Worm (Caenorhabditis elegans) whole organism, young adult: ENCODE results near the gene arl-5.

Experiments used
- D2030.7 ChIP-seq: fragments of 200-800 bp; sonication (Bioruptor generic); IDR thresholded peaks from 2 replicates; pipeline ENCODE4 v1.3.6; 2022; ENCODE audit warnings: missing genetic modification reagents, missing genetic modification characterization, missing compliant biosample characterization
- F10E7.11 ChIP-seq: sonication (generic microtip); optimal IDR thresholded peaks from 2 replicates; lab custom pipeline; 2017; ENCODE audit warnings: mild to moderate bottlenecking, missing genetic modification characterization, moderate library complexity, missing compliant biosample characterization
- F52B5.7 ChIP-seq: sonication (generic microtip); optimal IDR thresholded peaks from 2 replicates; lab custom pipeline; 2016; ENCODE audit warnings: mild to moderate bottlenecking, missing genetic modification characterization, missing compliant biosample characterization
- T26A5.8 ChIP-seq: sonication (generic microtip); optimal IDR thresholded peaks from 2 replicates; lab custom pipeline; 2016; ENCODE audit warnings: missing genetic modification characterization, missing compliant biosample characterization
- Y56A3A.18 ChIP-seq: fragments of 200-800 bp; sonication (Bioruptor generic); IDR thresholded peaks from 2 replicates; pipeline ENCODE4 v1.3.6; 2022; ENCODE audit warnings: missing genetic modification reagents, missing genetic modification characterization, missing compliant biosample characterization
- ama-1 ChIP-seq, 3 experiments: fragments of 150-350 bp in 1 of 3; sonication (generic microtip) in 2 of 3; optimal IDR thresholded peaks; 2 replicates each; lab custom pipeline; 2014 to 2018; ENCODE audit warnings: missing biosample characterization in 2 of 3, missing genetic modification characterization in 2 of 3, missing genetic modification reagents in 2 of 3
- hlh-12 ChIP-seq: sonication (generic microtip); optimal IDR thresholded peaks from 2 replicates; lab custom pipeline; 2016; ENCODE audit warnings: missing genetic modification characterization, missing compliant biosample characterization
- hmg-1.2 ChIP-seq: fragments of 200-800 bp; sonication (Bioruptor generic); IDR thresholded peaks from 2 replicates; pipeline ENCODE4 v1.3.6; 2022; ENCODE audit warnings: missing genetic modification reagents, missing genetic modification characterization, missing compliant biosample characterization
- hrde-1 ChIP-seq: sonication (generic microtip); optimal IDR thresholded peaks from 2 replicates; lab custom pipeline; 2016; ENCODE audit warnings: missing genetic modification characterization, mild to moderate bottlenecking, missing compliant biosample characterization, moderate library complexity, missing genotype, missing genetic modification reagents, borderline replicate concordance
- lin-26 ChIP-seq: fragments of 200-800 bp; sonication (Bioruptor generic); IDR thresholded peaks from 2 replicates; pipeline ENCODE4 v1.3.6; 2022; ENCODE audit warnings: missing genetic modification reagents, missing genetic modification characterization, missing compliant biosample characterization
- lsy-27 ChIP-seq: sonication (generic microtip); optimal IDR thresholded peaks from 2 replicates; lab custom pipeline; 2017; ENCODE audit warnings: missing genetic modification characterization, mild to moderate bottlenecking, missing compliant biosample characterization, antibody characterized with exemption, missing genotype, borderline replicate concordance; ENCODE audit not compliant: insufficient read depth
- mxl-1 ChIP-seq: sonication (generic microtip); optimal IDR thresholded peaks from 2 replicates; lab custom pipeline; 2016; ENCODE audit warnings: missing genetic modification characterization, missing compliant biosample characterization
- unc-130 ChIP-seq: sonication (generic microtip); optimal IDR thresholded peaks from 2 replicates; lab custom pipeline; 2016; ENCODE audit warnings: missing genetic modification reagents, missing genetic modification characterization, missing compliant biosample characterization
- ztf-3 ChIP-seq: fragments of 200-800 bp; sonication (Bioruptor generic); optimal IDR thresholded peaks from 2 replicates; lab custom pipeline; 2018; ENCODE audit warnings: mild to moderate bottlenecking, missing genetic modification characterization, missing compliant biosample characterization

ce11 chrIII:9807560-9808046 lies 15.4 kb upstream of the arl-5 start:
- TF ChIP-seq F10E7.11 (tag; lab: Kevin White, UChicago) (no peak), lsy-27 (tag; lab: Kevin White, UChicago) (no peak), unc-130 (no peak), lin-26 (no peak), hrde-1 (tag; lab: Kevin White, UChicago) (no peak), F52B5.7 (tag; lab: Kevin White, UChicago) (no peak), ztf-3 (GFP tag; lab: Kevin White, UChicago) (no peak), hmg-1.2 (GFP tag; lab: Robert Waterston, UW) (no peak), D2030.7 (GFP tag; lab: Robert Waterston, UW) (no peak), hlh-12 (no peak), T26A5.8 (no peak), ama-1 (optimal IDR thresholded peaks at IDR 0.05; lab: Kevin White, UChicago) (peak; percentile 21), ama-1 (GFP tag; optimal IDR thresholded peaks at IDR 0.05; lab: Kevin White, UChicago) (no peak), Y56A3A.18 (GFP tag; lab: Robert Waterston, UW) (no peak), mxl-1 (no peak)
